Fruit fly (Drosophila melanogaster) whole organism, wandering third instar larva: Measurements from ENCODE around the gene CG14720.
A peak's percentile ranks its signal among the peaks of the same experiment; 100 is the strongest.

Experiments used
- Mio ChIP-seq: sonication (Bioruptor generic); optimal IDR thresholded peaks from 2 replicates; lab custom pipeline; 2016; ENCODE audit warnings: missing biosample characterization, missing genetic modification characterization
- Rel ChIP-seq, 2 experiments: fragments of 200-800 bp; sonication (Bioruptor generic) in 1 of 2; optimal IDR thresholded peaks; 2 replicates in 1 of 2; 3 replicates in 1 of 2; lab custom pipeline; 2016 to 2019; ENCODE audit warnings: mild to moderate bottlenecking in 2 of 2, missing biosample characterization in 2 of 2, missing genetic modification characterization in 2 of 2, moderate library complexity in 1 of 2
- dsf ChIP-seq: sonication (Bioruptor generic); optimal IDR thresholded peaks from 2 replicates; lab custom pipeline; 2016; ENCODE audit warnings: missing biosample characterization, missing genetic modification characterization, borderline replicate concordance
- rgr ChIP-seq: fragments of 200-800 bp; sonication (Bioruptor generic); optimal IDR thresholded peaks from 3 replicates; lab custom pipeline; 2016; ENCODE audit warnings: missing biosample characterization, mild to moderate bottlenecking, missing genetic modification characterization

CG14720 gene

dm6 chr3R:11761718-11762117 lies 50.2 kb downstream of the CG14720 start:
- TF ChIP-seq rgr (peak; percentile 85), Rel (GFP tag; optimal IDR thresholded peaks at IDR 0.05; lab: Kevin White, UChicago) (no peak), Rel (tag; optimal IDR thresholded peaks at IDR 0.05; lab: Kevin White, UChicago) (peak; percentile 36), dsf (GFP tag; lab: Kevin White, UChicago) (no peak), Mio (GFP tag; lab: Kevin White, UChicago) (no peak)
